Worm (Caenorhabditis elegans) whole organism, late embryonic: ENCODE results near the gene fbxa-61.
A peak's percentile ranks its signal among the peaks of the same experiment; 100 is the strongest.

Source experiments
- C38D4.7 ChIP-seq: fragments of 200-800 bp; sonication (Bioruptor generic); optimal IDR thresholded peaks from 2 replicates; lab custom pipeline; 2018; ENCODE audit warnings: mild to moderate bottlenecking, missing genetic modification characterization, moderate library complexity, missing compliant biosample characterization
- K09A11.1 ChIP-seq: sonication (generic microtip); optimal IDR thresholded peaks from 2 replicates; lab custom pipeline; 2017; ENCODE audit warnings: antibody characterized with exemption, mild to moderate bottlenecking, missing genetic modification characterization, missing compliant biosample characterization; ENCODE audit not compliant: insufficient read depth
- Y22D7AL.16 ChIP-seq: sonication (generic microtip); optimal IDR thresholded peaks from 2 replicates; lab custom pipeline; 2016; ENCODE audit warnings: missing genetic modification characterization, missing compliant biosample characterization
- ahr-1 ChIP-seq: sonication (generic microtip); optimal IDR thresholded peaks from 2 replicates; lab custom pipeline; 2016; ENCODE audit warnings: missing genetic modification characterization, missing compliant biosample characterization
- ceh-14 ChIP-seq: sonication (generic microtip); optimal IDR thresholded peaks from 2 replicates; lab custom pipeline; 2016; ENCODE audit warnings: missing genotype, missing genetic modification characterization, missing compliant biosample characterization
- ceh-18 ChIP-seq: sonication (generic microtip); optimal IDR thresholded peaks from 2 replicates; lab custom pipeline; 2016; ENCODE audit warnings: missing genetic modification characterization, missing compliant biosample characterization
- ceh-22 ChIP-seq: sonication (generic microtip); optimal IDR thresholded peaks from 2 replicates; lab custom pipeline; 2017; ENCODE audit warnings: missing biosample characterization, missing genetic modification characterization
- ceh-31 ChIP-seq: sonication (generic microtip); optimal IDR thresholded peaks from 2 replicates; lab custom pipeline; 2016; ENCODE audit warnings: missing genetic modification characterization, missing compliant biosample characterization
- ceh-34 ChIP-seq: sonication (generic microtip); optimal IDR thresholded peaks from 2 replicates; lab custom pipeline; 2016; ENCODE audit warnings: mild to moderate bottlenecking, missing genetic modification characterization, missing compliant biosample characterization
- ceh-48 ChIP-seq: sonication (generic microtip); optimal IDR thresholded peaks from 2 replicates; lab custom pipeline; 2016; ENCODE audit warnings: missing genetic modification characterization, inconsistent platforms, missing compliant biosample characterization
- che-1 ChIP-seq: sonication (generic microtip); optimal IDR thresholded peaks from 2 replicates; lab custom pipeline; 2016; ENCODE audit warnings: mild to moderate bottlenecking, missing genetic modification characterization, missing compliant biosample characterization
- dve-1 ChIP-seq: sonication (generic microtip); optimal IDR thresholded peaks from 2 replicates; lab custom pipeline; 2017; ENCODE audit warnings: antibody characterized with exemption, mild to moderate bottlenecking, missing genetic modification characterization, missing compliant biosample characterization
- ets-4 ChIP-seq: sonication (generic microtip); optimal IDR thresholded peaks from 2 replicates; lab custom pipeline; 2016; ENCODE audit warnings: missing genetic modification characterization, missing compliant biosample characterization
- fax-1 ChIP-seq: sonication (generic microtip); optimal IDR thresholded peaks from 2 replicates; lab custom pipeline; 2016; ENCODE audit warnings: missing genotype, missing genetic modification characterization, missing compliant biosample characterization
- gmeb-2 ChIP-seq: sonication (generic microtip); optimal IDR thresholded peaks from 2 replicates; lab custom pipeline; 2016; ENCODE audit warnings: missing genetic modification characterization, inconsistent platforms, missing compliant biosample characterization
- hlh-13 ChIP-seq: fragments of 200-800 bp; sonication (Bioruptor generic); optimal IDR thresholded peaks from 2 replicates; lab custom pipeline; 2018; ENCODE audit warnings: mild to moderate bottlenecking, missing genetic modification characterization, missing compliant biosample characterization
- madf-2 ChIP-seq: sonication (generic microtip); optimal IDR thresholded peaks from 2 replicates; lab custom pipeline; 2017; ENCODE audit warnings: missing genetic modification characterization, missing compliant biosample characterization
- mec-3 ChIP-seq: sonication (generic microtip); optimal IDR thresholded peaks from 2 replicates; lab custom pipeline; 2016; ENCODE audit warnings: borderline replicate concordance, missing genetic modification characterization, missing compliant biosample characterization
- nfya-1 ChIP-seq: sonication (generic microtip); optimal IDR thresholded peaks from 2 replicates; lab custom pipeline; 2017; ENCODE audit warnings: missing genetic modification characterization, mild to moderate bottlenecking, missing compliant biosample characterization, antibody characterized with exemption, moderate library complexity
- npax-4 ChIP-seq: sonication (generic microtip); optimal IDR thresholded peaks from 2 replicates; lab custom pipeline; 2016; ENCODE audit warnings: missing genetic modification characterization, missing compliant biosample characterization
- pag-3 ChIP-seq: sonication (generic microtip); optimal IDR thresholded peaks from 2 replicates; lab custom pipeline; 2016; ENCODE audit warnings: missing compliant biosample characterization, missing genetic modification characterization, borderline replicate concordance
- pqm-1 ChIP-seq: sonication (generic microtip); optimal IDR thresholded peaks from 2 replicates; lab custom pipeline; 2016; ENCODE audit warnings: missing genetic modification characterization, missing compliant biosample characterization
- sox-2 ChIP-seq: fragments of 200-800 bp; sonication (Bioruptor generic); IDR thresholded peaks from 2 replicates; pipeline ENCODE4 v1.3.6; 2022; ENCODE audit warnings: missing genetic modification reagents, missing genetic modification characterization, missing compliant biosample characterization
- sox-4 ChIP-seq: sonication (generic microtip); optimal IDR thresholded peaks from 2 replicates; lab custom pipeline; 2017; ENCODE audit warnings: mild to moderate bottlenecking, missing genetic modification characterization, inconsistent platforms, missing compliant biosample characterization
- syd-9 ChIP-seq: sonication (generic microtip); optimal IDR thresholded peaks from 2 replicates; lab custom pipeline; 2016; ENCODE audit warnings: mild to moderate bottlenecking, missing genetic modification characterization, moderate library complexity, missing compliant biosample characterization
- tbx-2 ChIP-seq: sonication (generic microtip); optimal IDR thresholded peaks from 2 replicates; lab custom pipeline; 2016; ENCODE audit warnings: missing genetic modification characterization, missing compliant biosample characterization
- unc-3 ChIP-seq, 2 experiments: fragments of 200-800 bp in 1 of 2; sonication (Bioruptor generic) in 1 of 2; sonication (generic microtip) in 1 of 2; conservative IDR thresholded peaks in 1 of 2; optimal IDR thresholded peaks in 1 of 2; 2 replicates each; pipeline versions ENCODE4 v1.3.6 to Lab custom; 2016 to 2022; ENCODE audit warnings: missing compliant biosample characterization in 2 of 2, missing genetic modification characterization in 2 of 2, missing genetic modification reagents in 1 of 2
- unc-42 ChIP-seq: sonication (generic microtip); optimal IDR thresholded peaks from 2 replicates; lab custom pipeline; 2016; ENCODE audit warnings: missing genotype, missing genetic modification characterization, missing compliant biosample characterization
- unc-86 ChIP-seq: sonication (generic microtip); optimal IDR thresholded peaks from 2 replicates; lab custom pipeline; 2016; ENCODE audit warnings: missing genetic modification characterization, missing compliant biosample characterization
- zip-5 ChIP-seq: sonication (generic microtip); optimal IDR thresholded peaks from 2 replicates; lab custom pipeline; 2016; ENCODE audit warnings: missing genetic modification characterization, missing compliant biosample characterization

fbxa-61 gene

DNA sequence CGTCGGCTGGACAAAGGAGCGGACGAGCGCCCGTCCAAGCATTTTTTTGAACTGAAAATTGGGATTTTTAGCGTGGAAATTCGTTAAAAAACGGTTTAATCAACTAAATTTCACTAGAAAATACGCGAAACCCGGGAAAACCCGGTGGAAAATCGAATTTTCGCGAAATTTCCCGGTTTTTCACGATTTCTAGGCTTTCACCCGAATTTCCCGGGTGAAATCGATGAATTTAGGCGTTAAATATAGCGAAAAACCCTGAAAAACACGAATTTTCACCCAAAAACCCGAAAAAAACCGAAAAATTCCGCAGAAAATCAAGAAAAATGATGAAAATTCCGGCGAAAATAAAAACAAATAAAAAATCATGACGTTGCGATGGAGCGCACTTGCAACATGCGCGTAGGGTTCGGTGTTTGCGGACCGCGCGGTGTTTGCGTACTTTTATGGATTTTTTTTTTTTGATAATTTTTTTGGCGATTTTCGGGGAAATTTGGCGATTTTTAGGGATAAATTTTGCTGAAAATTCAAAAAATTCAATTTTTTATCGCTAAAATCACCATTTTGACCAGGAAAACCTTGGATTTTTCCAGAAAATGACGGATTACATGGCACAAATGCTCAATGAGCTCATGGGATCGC is 36.8 kb upstream of the fbxa-61 start, which contains the start of the genes mrpl-45 and Y119D3B.12 (continued):
- TF ChIP-seq npax-4 (tag; lab: Kevin White, UChicago) (peak; percentile 17), madf-2 (peak; percentile 9), unc-42 (tag; lab: Kevin White, UChicago) (peak; percentile 38), ceh-14 (tag; lab: Kevin White, UChicago) (peak; percentile 23), pag-3 (tag; lab: Kevin White, UChicago) (no peak), che-1 (peak; percentile 22), ceh-48 (tag; lab: Kevin White, UChicago) (peak; percentile 84), zip-5 (no peak)

DNA sequence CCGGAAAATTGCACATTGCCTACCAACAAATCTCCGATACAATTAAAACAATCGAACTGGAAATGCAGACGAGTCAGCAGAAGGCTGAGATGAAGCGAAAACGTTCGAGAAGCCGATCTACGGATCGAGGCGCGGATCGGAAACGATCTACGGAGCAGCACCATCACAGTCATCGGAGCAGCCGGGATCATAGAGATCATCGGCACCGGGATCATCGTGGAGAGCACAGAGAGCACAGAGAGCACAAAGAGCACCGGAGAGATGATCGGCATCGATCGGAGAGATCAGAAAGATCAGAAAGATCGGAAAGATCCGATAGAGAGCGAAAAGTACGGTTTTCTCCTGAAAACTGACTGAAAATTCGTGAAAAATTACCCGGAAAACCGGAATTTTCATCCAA is 33.4 kb upstream of the fbxa-61 start:
- TF ChIP-seq ceh-34 (tag; lab: Kevin White, UChicago) (no peak), madf-2 (no peak), ceh-22 (tag; lab: Kevin White, UChicago) (no peak)
- TF ChIP-seq, all 69 proteins: peak for 0

DNA sequence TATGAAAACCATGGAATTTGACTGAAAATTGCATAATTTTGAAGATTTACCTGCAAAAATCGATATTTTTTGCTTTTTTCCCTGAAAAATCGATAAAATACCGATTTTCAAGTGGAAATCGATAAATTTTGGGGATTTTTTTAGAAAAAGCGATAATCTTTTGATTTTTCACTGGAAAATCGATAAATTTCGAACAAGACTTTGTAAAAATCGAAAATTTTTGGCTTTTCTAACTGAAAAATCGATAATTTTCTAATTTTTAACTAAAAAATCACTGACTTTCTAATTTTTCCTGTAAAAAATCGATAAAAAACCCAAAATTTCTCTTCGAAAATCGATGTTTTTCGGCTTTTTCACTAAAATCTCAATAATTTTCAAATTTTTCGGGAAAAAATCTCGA is 32.5 kb upstream of the fbxa-61 start:
- no peak for TF ChIP-seq ets-4 (tag; lab: Kevin White, UChicago)
- peak; percentile 4 for TF ChIP-seq ceh-48 (tag; lab: Kevin White, UChicago)
- TF ChIP-seq, all 69 proteins: peak for 1

DNA sequence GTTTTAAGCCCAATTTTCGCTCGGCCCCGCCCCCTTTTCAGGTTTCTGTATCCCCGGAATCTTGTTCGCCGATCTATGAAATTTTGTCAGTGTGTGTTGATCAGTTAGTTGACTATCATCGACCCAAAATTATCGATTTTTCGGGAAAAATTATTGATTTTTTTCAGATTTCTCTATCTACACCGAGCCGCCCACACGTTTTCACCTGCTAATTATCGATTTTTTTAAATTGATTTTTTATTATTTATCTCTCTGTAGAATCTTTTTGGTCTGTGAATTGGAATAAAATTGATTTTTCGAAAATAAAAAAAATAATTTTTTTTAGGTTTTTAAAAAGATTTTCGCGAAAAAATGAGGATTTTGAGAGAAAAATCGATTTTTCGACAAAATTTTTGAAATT is 31.8 kb upstream of the fbxa-61 start:
- TF ChIP-seq ceh-48 (tag; lab: Kevin White, UChicago) (peak; percentile 6), pqm-1 (tag; lab: Kevin White, UChicago) (no peak)

DNA sequence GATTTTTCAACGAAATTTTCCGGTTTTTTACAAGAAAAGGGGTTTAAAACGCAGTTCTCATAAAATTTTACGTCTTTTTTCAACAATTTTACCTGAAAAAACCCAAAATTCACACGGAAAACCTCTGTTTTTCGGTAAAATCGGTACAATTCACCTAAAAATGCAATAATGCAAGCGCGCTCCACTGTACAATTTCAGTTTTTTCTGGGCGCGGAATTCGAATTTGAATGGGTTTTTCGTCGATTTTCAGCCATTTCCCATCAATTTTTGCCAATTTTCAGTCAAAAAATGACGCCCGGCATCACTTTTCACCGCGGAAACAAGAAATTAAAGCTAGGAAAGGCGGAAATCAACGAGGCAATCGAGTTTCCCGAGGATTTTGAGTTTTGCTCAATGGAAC is 31.0 kb upstream of the fbxa-61 start, which contains the start of gene orc-3:
Gene orc-3, plus strand, starts transcription at position 282 of the 400 bp plus-strand sequence.
- TF ChIP-seq unc-3 (GFP tag; conservative IDR thresholded peaks at IDR 0.05; lab: Robert Waterston, UW) (no peak), unc-3 (tag; optimal IDR thresholded peaks at IDR 0.05; lab: Kevin White, UChicago) (no peak), unc-42 (tag; lab: Kevin White, UChicago) (no peak), dve-1 (no peak), K09A11.1 (no peak), C38D4.7 (GFP tag; lab: Kevin White, UChicago) (no peak), Y22D7AL.16 (tag; lab: Kevin White, UChicago) (no peak), fax-1 (tag; lab: Kevin White, UChicago) (no peak), nfya-1 (tag; lab: Kevin White, UChicago) (no peak), sox-2 (GFP tag; lab: Robert Waterston, UW) (no peak), ahr-1 (tag; lab: Kevin White, UChicago) (no peak), ceh-31 (tag; lab: Kevin White, UChicago) (no peak), mec-3 (tag; lab: Kevin White, UChicago) (no peak), gmeb-2 (tag; lab: Kevin White, UChicago) (no peak), hlh-13 (GFP tag; lab: Kevin White, UChicago) (no peak), che-1 (no peak)

DNA sequence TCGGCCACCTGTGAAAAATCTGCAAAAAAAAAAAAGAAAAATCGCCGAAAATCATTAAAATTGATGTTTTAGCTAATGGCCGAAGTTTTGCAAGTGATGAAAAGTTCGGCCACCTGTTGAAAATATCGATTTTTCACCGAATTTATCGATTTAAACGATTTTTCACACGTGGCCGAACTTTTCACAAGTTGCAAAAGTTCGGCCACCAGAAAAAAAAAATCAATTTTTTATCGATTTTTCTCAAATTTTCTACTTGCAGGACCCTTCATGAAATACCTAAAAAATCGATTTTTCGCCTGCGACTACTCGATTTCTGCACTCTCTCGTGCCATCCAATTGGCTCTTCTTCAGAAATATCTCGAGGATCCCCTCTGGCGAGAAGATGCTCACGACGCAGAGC is 28.2 kb upstream of the fbxa-61 start:
- TF ChIP-seq ahr-1 (tag; lab: Kevin White, UChicago) (no peak), ceh-48 (tag; lab: Kevin White, UChicago) (peak; percentile 6), sox-4 (no peak)

DNA sequence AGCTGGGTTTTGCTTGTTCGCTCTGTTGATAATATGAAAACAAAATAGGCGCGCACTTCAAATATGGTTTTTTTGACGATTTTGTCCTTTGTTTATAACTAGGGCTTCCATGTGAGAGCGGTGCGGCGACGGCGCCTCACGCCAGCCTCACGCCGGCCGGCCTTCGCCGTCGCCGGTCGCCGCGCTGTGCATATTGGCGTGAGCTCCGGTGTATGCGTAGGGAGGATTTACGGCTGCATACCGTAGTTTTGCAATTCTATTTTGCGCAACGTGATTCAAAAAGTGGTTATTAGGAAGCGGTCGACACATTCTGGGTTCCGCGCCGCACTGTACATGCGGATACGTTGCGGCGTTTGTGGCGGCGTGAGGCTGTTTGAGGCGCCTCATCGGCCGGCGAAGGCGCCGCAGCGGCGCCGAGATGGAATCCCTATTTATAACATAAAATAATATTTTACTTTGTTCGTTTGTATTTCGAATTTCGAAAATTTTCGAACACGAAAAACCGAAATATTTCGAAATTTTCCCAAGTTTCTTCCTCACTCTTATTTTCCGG is 24.7 kb upstream of the fbxa-61 start:
- TF ChIP-seq syd-9 (no peak), unc-86 (tag; lab: Kevin White, UChicago) (no peak), ceh-18 (tag; lab: Kevin White, UChicago) (no peak), tbx-2 (tag; lab: Kevin White, UChicago) (no peak), ceh-22 (tag; lab: Kevin White, UChicago) (no peak)
